Fruit fly (Drosophila melanogaster) whole organism, prepupa: ENCODE results near the gene form3.

Experiments
- Blimp-1 ChIP-seq: fragments of 200-800 bp; sonication (Bioruptor generic); optimal IDR thresholded peaks from 3 replicates; lab custom pipeline; 2017; ENCODE audit warnings: missing biosample characterization, missing genetic modification characterization, mild to moderate bottlenecking, moderate library complexity, missing genetic modification reagents
- CG10631 ChIP-seq: fragments of 200-800 bp; sonication (Bioruptor generic); optimal IDR thresholded peaks from 2 replicates; lab custom pipeline; 2016; ENCODE audit warnings: missing biosample characterization, missing genetic modification characterization
- CG10669 ChIP-seq: fragments of 200-800 bp; sonication (Bioruptor generic); optimal IDR thresholded peaks from 3 replicates; lab custom pipeline; 2018; ENCODE audit warnings: missing biosample characterization, mild to moderate bottlenecking, missing genetic modification characterization, moderate library complexity
- CG11294 ChIP-seq: fragments of 200-800 bp; sonication (Bioruptor generic); IDR thresholded peaks from 2 replicates; pipeline ENCODE4 v1.3.6; 2022; ENCODE audit warnings: missing biosample characterization, missing genetic modification characterization
- CG11762 ChIP-seq: fragments of 200-800 bp; sonication (Bioruptor generic); optimal IDR thresholded peaks from 3 replicates; lab custom pipeline; 2016; ENCODE audit warnings: missing biosample characterization, missing genetic modification characterization; ENCODE audit not compliant: insufficient read depth
- CG15336 ChIP-seq: fragments of 200-800 bp; sonication (Bioruptor generic); IDR thresholded peaks from 2 replicates; pipeline ENCODE4 v1.3.6; 2022; ENCODE audit warnings: missing biosample characterization, missing genetic modification characterization
- CG1621 ChIP-seq: fragments of 200-800 bp; sonication (Bioruptor generic); optimal IDR thresholded peaks from 3 replicates; lab custom pipeline; 2018; ENCODE audit warnings: missing biosample characterization, mild to moderate bottlenecking, missing genetic modification characterization
- CG16779 ChIP-seq: fragments of 200-800 bp; sonication (Bioruptor generic); optimal IDR thresholded peaks from 3 replicates; lab custom pipeline; 2017; ENCODE audit warnings: missing biosample characterization, mild to moderate bottlenecking, missing genetic modification characterization
- CG31627 ChIP-seq: fragments of 200-800 bp; sonication (Bioruptor generic); optimal IDR thresholded peaks from 3 replicates; lab custom pipeline; 2016; ENCODE audit warnings: missing biosample characterization, missing genetic modification characterization
- CG34406 ChIP-seq: fragments of 200-800 bp; sonication (Bioruptor generic); optimal IDR thresholded peaks from 3 replicates; lab custom pipeline; 2016; ENCODE audit warnings: missing biosample characterization, missing genetic modification characterization
- CG3919 ChIP-seq: fragments of 200-800 bp; sonication (Bioruptor generic); optimal IDR thresholded peaks from 3 replicates; lab custom pipeline; 2016; ENCODE audit warnings: missing biosample characterization, missing genetic modification characterization
- CG4318 ChIP-seq: fragments of 200-800 bp; sonication (Bioruptor generic); optimal IDR thresholded peaks from 3 replicates; lab custom pipeline; 2017; ENCODE audit warnings: missing biosample characterization, mild to moderate bottlenecking, missing genetic modification characterization
- CG6163 ChIP-seq: fragments of 200-800 bp; sonication (Bioruptor generic); IDR thresholded peaks from 3 replicates; pipeline ENCODE4 v1.3.6; 2022; ENCODE audit warnings: missing biosample characterization, missing genetic modification characterization
- CG6276 ChIP-seq: fragments of 200-800 bp; sonication (Bioruptor generic); optimal IDR thresholded peaks from 2 replicates; lab custom pipeline; 2017; ENCODE audit warnings: missing biosample characterization, mild to moderate bottlenecking, missing genetic modification characterization
- CG6808 ChIP-seq: fragments of 200-800 bp; sonication (Bioruptor generic); optimal IDR thresholded peaks from 3 replicates; lab custom pipeline; 2017; ENCODE audit warnings: missing biosample characterization, missing genetic modification characterization, mild to moderate bottlenecking, moderate library complexity, missing genetic modification reagents
- CG6854 ChIP-seq: fragments of 200-800 bp; sonication (Bioruptor generic); optimal IDR thresholded peaks from 2 replicates; lab custom pipeline; 2017; ENCODE audit warnings: missing biosample characterization, mild to moderate bottlenecking, missing genetic modification characterization
- CG8119 ChIP-seq: fragments of 200-800 bp; sonication (Bioruptor generic); IDR thresholded peaks from 3 replicates; pipeline ENCODE4 v1.3.6; 2022; ENCODE audit warnings: missing biosample characterization, missing genetic modification characterization
- CG8319 ChIP-seq: fragments of 200-800 bp; sonication (Bioruptor generic); optimal IDR thresholded peaks from 3 replicates; lab custom pipeline; 2016; ENCODE audit warnings: missing biosample characterization, missing genetic modification characterization
- CG9139 ChIP-seq: fragments of 200-800 bp; sonication (Bioruptor generic); optimal IDR thresholded peaks from 3 replicates; lab custom pipeline; 2017; ENCODE audit warnings: missing biosample characterization, mild to moderate bottlenecking, missing genetic modification characterization
- Eip75B ChIP-seq: fragments of 200-800 bp; sonication (Bioruptor generic); optimal IDR thresholded peaks from 3 replicates; lab custom pipeline; 2016; ENCODE audit warnings: missing biosample characterization, missing genetic modification characterization
- Eip78C ChIP-seq: fragments of 200-800 bp; sonication (Bioruptor generic); peaks from one replicate; lab custom pipeline; 2016; ENCODE audit warnings: missing biosample characterization, missing genetic modification characterization
- Eip93F ChIP-seq: fragments of 200-800 bp; sonication (Bioruptor generic); optimal IDR thresholded peaks from 2 replicates; lab custom pipeline; 2016; ENCODE audit warnings: missing biosample characterization, mild to moderate bottlenecking, missing genetic modification characterization
- Ets96B ChIP-seq: fragments of 200-800 bp; optimal IDR thresholded peaks from 2 replicates; lab custom pipeline; 2019; ENCODE audit warnings: missing biosample characterization, mild to moderate bottlenecking, missing genetic modification characterization, moderate library complexity
- Gug ChIP-seq: fragments of 200-800 bp; sonication (Bioruptor generic); IDR thresholded peaks from 2 replicates; pipeline ENCODE4 v1.3.6; 2022; ENCODE audit warnings: missing biosample characterization, missing genetic modification characterization
- Hr38 ChIP-seq: sonication (Bioruptor generic); optimal IDR thresholded peaks from 2 replicates; lab custom pipeline; 2016; ENCODE audit warnings: missing biosample characterization, missing genetic modification characterization
- Hr39 ChIP-seq: fragments of 200-800 bp; sonication (Bioruptor generic); optimal IDR thresholded peaks from 2 replicates; lab custom pipeline; 2016; ENCODE audit warnings: missing biosample characterization, missing genetic modification characterization
- Hr4 ChIP-seq: fragments of 200-800 bp; sonication (Bioruptor generic); optimal IDR thresholded peaks from 3 replicates; lab custom pipeline; 2016; ENCODE audit warnings: missing biosample characterization, missing genetic modification characterization
- Met ChIP-seq: fragments of 200-800 bp; sonication (Bioruptor generic); optimal IDR thresholded peaks from 3 replicates; lab custom pipeline; 2016; ENCODE audit warnings: missing biosample characterization, missing genetic modification characterization
- OdsH ChIP-seq: fragments of 200-800 bp; sonication (Bioruptor generic); optimal IDR thresholded peaks from 3 replicates; lab custom pipeline; 2016; ENCODE audit warnings: missing biosample characterization, missing genetic modification characterization
- Smox ChIP-seq: fragments of 200-800 bp; sonication (Bioruptor generic); optimal IDR thresholded peaks from 3 replicates; lab custom pipeline; 2016; ENCODE audit warnings: missing biosample characterization, missing genetic modification characterization
- Sox14 ChIP-seq: fragments of 200-800 bp; sonication (Bioruptor generic); optimal IDR thresholded peaks from 3 replicates; lab custom pipeline; 2016; ENCODE audit warnings: missing biosample characterization, missing genetic modification characterization
- Sox15 ChIP-seq: fragments of 200-800 bp; sonication (Bioruptor generic); optimal IDR thresholded peaks from 3 replicates; lab custom pipeline; 2016; ENCODE audit warnings: missing biosample characterization, missing genetic modification characterization
- achi ChIP-seq: fragments of 200-800 bp; sonication (Bioruptor generic); optimal IDR thresholded peaks from 3 replicates; lab custom pipeline; 2016; ENCODE audit warnings: missing biosample characterization, missing genetic modification characterization
- acj6 ChIP-seq: fragments of 200-800 bp; sonication (Bioruptor generic); optimal IDR thresholded peaks from 3 replicates; lab custom pipeline; 2016; ENCODE audit warnings: missing biosample characterization, missing genetic modification characterization
- cyc ChIP-seq: fragments of 200-800 bp; sonication (Bioruptor generic); optimal IDR thresholded peaks from 3 replicates; lab custom pipeline; 2016; ENCODE audit warnings: missing biosample characterization, missing genetic modification characterization
- eg ChIP-seq: fragments of 200-800 bp; sonication (Bioruptor generic); IDR thresholded peaks from 3 replicates; pipeline ENCODE4 v1.3.6; 2022; ENCODE audit warnings: missing biosample characterization, missing genetic modification characterization
- esn ChIP-seq: fragments of 200-800 bp; sonication (Bioruptor generic); optimal IDR thresholded peaks from 2 replicates; lab custom pipeline; 2016; ENCODE audit warnings: missing biosample characterization, mild to moderate bottlenecking, missing genetic modification characterization, moderate library complexity
- fd85E ChIP-seq: fragments of 200-800 bp; sonication (Bioruptor generic); optimal IDR thresholded peaks from 3 replicates; lab custom pipeline; 2016; ENCODE audit warnings: missing biosample characterization, missing genetic modification characterization
- fkh ChIP-seq: fragments of 200-800 bp; sonication (Bioruptor generic); optimal IDR thresholded peaks from 3 replicates; lab custom pipeline; 2017; ENCODE audit warnings: missing biosample characterization, mild to moderate bottlenecking, missing genetic modification characterization, moderate library complexity
- salr ChIP-seq, 2 experiments: fragments of 200-800 bp; sonication (Bioruptor generic); optimal IDR thresholded peaks; 3 replicates each; lab custom pipeline; 2016 to 2018; ENCODE audit warnings: missing biosample characterization in 2 of 2, missing genetic modification characterization in 2 of 2, mild to moderate bottlenecking in 1 of 2
- spab ChIP-seq: fragments of 200-800 bp; sonication (Bioruptor generic); optimal IDR thresholded peaks from 2 replicates; lab custom pipeline; 2017; ENCODE audit warnings: missing biosample characterization, mild to moderate bottlenecking, missing genetic modification characterization, missing genetic modification reagents
- svp ChIP-seq: fragments of 200-800 bp; sonication (Bioruptor generic); peaks from one replicate; lab custom pipeline; 2016; ENCODE audit warnings: missing biosample characterization, missing genetic modification characterization
- topi ChIP-seq: fragments of 200-800 bp; sonication (Bioruptor generic); optimal IDR thresholded peaks from 3 replicates; lab custom pipeline; 2016; ENCODE audit warnings: missing biosample characterization, missing genetic modification characterization
- vri ChIP-seq: fragments of 200-800 bp; sonication (Bioruptor generic); optimal IDR thresholded peaks from 3 replicates; lab custom pipeline; 2016; ENCODE audit warnings: missing biosample characterization, mild to moderate bottlenecking, missing genetic modification characterization

form3 gene

DNA sequence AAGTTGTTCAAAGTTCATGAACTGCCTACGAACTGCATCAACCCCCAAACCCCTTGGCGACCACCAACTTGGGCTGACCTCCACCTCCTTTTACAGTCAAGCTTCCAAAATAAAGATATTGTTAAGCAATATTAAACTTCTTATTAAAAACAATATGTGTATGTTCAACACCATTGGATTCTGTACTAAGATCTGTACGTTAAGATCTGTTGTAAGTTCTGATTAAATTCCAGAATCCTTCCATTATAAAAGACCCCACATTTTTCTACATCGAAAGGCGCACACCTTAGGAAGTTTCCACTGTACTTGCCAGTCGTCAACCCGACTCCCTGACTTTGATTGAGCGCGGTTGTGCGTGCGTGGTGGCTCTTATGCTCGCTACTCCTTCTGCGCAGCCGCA lies 18.4 kb downstream of the form3 start (continued):
- TF ChIP-seq CG3919 (GFP tag; lab: Kevin White, UChicago) (peak; percentile 53), CG11762 (GFP tag; lab: Kevin White, UChicago) (no peak), CG10631 (GFP tag; lab: Kevin White, UChicago) (peak; percentile 43), Smox (peak; percentile 47), Eip93F (GFP tag; lab: Kevin White, UChicago) (no peak), Ets96B (peak; percentile 64), CG8119 (GFP tag; lab: Robert Waterston, UW) (no peak; the same call in 2 of the 3 replicates), vri (peak; percentile 4), CG6276 (GFP tag; lab: Kevin White, UChicago) (no peak), acj6 (GFP tag; lab: Kevin White, UChicago) (peak; percentile 41), CG16779 (tag; lab: Kevin White, UChicago) (no peak), fd85E (GFP tag; lab: Kevin White, UChicago) (no peak), esn (GFP tag; lab: Kevin White, UChicago) (no peak), Eip75B (GFP tag; lab: Kevin White, UChicago) (peak; percentile 62), CG4318 (no peak), Gug (GFP tag; lab: Robert Waterston, UW) (no peak), Hr39 (GFP tag; lab: Kevin White, UChicago) (peak; percentile 56), CG34406 (GFP tag; lab: Kevin White, UChicago) (peak; percentile 52), OdsH (peak; percentile 17), CG6854 (GFP tag; lab: Kevin White, UChicago) (no peak), svp (peak; percentile 93), cyc (GFP tag; lab: Kevin White, UChicago) (peak; percentile 41), spab (GFP tag; lab: Kevin White, UChicago) (peak; percentile 59), fkh (GFP tag; lab: Kevin White, UChicago) (no peak), CG8319 (GFP tag; lab: Kevin White, UChicago) (peak; percentile 12), topi (GFP tag; lab: Kevin White, UChicago) (peak; percentile 68)

- TF ChIP-seq CG8319 (GFP tag; lab: Kevin White, UChicago): no peak
- TF ChIP-seq CG31627 (GFP tag; lab: Kevin White, UChicago): no peak
- no peak for TF ChIP-seq CG6163
- TF ChIP-seq CG6854 (GFP tag; lab: Kevin White, UChicago): no peak
- no peak for TF ChIP-seq CG9139 (GFP tag; lab: Kevin White, UChicago)
- no peak for TF ChIP-seq eg (GFP tag; lab: Robert Waterston, UW)
- no peak for TF ChIP-seq CG10669 (GFP tag; lab: Kevin White, UChicago)
- TF ChIP-seq Met (GFP tag; lab: Kevin White, UChicago): no peak
- no peak for TF ChIP-seq Hr38 (GFP tag; lab: Kevin White, UChicago)
- TF ChIP-seq Eip78C (GFP tag; lab: Kevin White, UChicago): no peak
- no peak for TF ChIP-seq CG6808 (GFP tag; lab: Kevin White, UChicago)
- TF ChIP-seq CG4318: no peak
- no peak for TF ChIP-seq Hr4 (GFP tag; lab: Kevin White, UChicago)
- TF ChIP-seq CG3919 (GFP tag; lab: Kevin White, UChicago): no peak
- TF ChIP-seq CG11294 (GFP tag; lab: Robert Waterston, UW): no peak
- no peak for TF ChIP-seq salr (GFP tag; optimal IDR thresholded peaks at IDR 0.05; lab: Kevin White, UChicago)
- no peak for TF ChIP-seq CG11762 (GFP tag; lab: Kevin White, UChicago)
- TF ChIP-seq fkh (GFP tag; lab: Kevin White, UChicago): no peak
- TF ChIP-seq Hr39 (GFP tag; lab: Kevin White, UChicago): no peak
- TF ChIP-seq cyc (GFP tag; lab: Kevin White, UChicago): no peak
Observed at dm6 chr3L:7115944-7116343, 21.3 kb downstream of the form3 start.

- TF ChIP-seq achi (GFP tag; lab: Kevin White, UChicago) (no peak), spab (GFP tag; lab: Kevin White, UChicago) (no peak), Ets96B (no peak), CG1621 (tag; lab: Kevin White, UChicago) (no peak), Smox (no peak), Sox15 (GFP tag; lab: Kevin White, UChicago) (no peak), Blimp-1 (GFP tag; lab: Kevin White, UChicago) (no peak), Hr38 (GFP tag; lab: Kevin White, UChicago) (no peak), OdsH (no peak), acj6 (GFP tag; lab: Kevin White, UChicago) (no peak), CG15336 (no peak), Sox14 (GFP tag; lab: Kevin White, UChicago) (no peak), Hr4 (GFP tag; lab: Kevin White, UChicago) (no peak)
Observed at dm6 chr3L:7122136-7122535, 27.5 kb downstream of the form3 start.
